Worm (Caenorhabditis elegans): ENCODE measurements around the gene pan-1.

Gene pan-1

ce11 chrIII:4548739-4549138 lies 13.8 kb upstream of the pan-1 start, which contains the start of gene M88.4:
M88.4 (plus strand) TSS chrIII:4549039.
- TF ChIP-seq lsy-2 (tag; optimal IDR thresholded peaks at IDR 0.05) = no peak
- TF ChIP-seq nhr-77 (tag; optimal IDR thresholded peaks at IDR 0.05) = no peak
- TF ChIP-seq sptf-1 (tag; optimal IDR thresholded peaks at IDR 0.05) = no peak
- no peak for TF ChIP-seq mep-1 (tag; optimal IDR thresholded peaks at IDR 0.05)
- TF ChIP-seq egl-27 (tag; optimal IDR thresholded peaks at IDR 0.05) = no peak

ce11 chrIII:4551963-4552362 lies 10.6 kb upstream of the pan-1 start:
- TF ChIP-seq efl-3 (GFP tag; optimal IDR thresholded peaks at IDR 0.05) = no peak
- peak; percentile 60 for TF ChIP-seq tbx-2 (tag; optimal IDR thresholded peaks at IDR 0.05)
- no peak for TF ChIP-seq sptf-1 (tag; optimal IDR thresholded peaks at IDR 0.05)
- TF ChIP-seq hlh-4 (tag; optimal IDR thresholded peaks at IDR 0.05) = no peak
- TF ChIP-seq unc-130 (tag; optimal IDR thresholded peaks at IDR 0.05) = peak; percentile 0
- peak in 1 of 6 experiments; percentile 39 for TF ChIP-seq elt-3 (tag; optimal IDR thresholded peaks at IDR 0.05)
- peak in 2 of 3 experiments; percentile 31 to 81 for TF ChIP-seq ceh-82 (tag; optimal IDR thresholded peaks at IDR 0.05)
- TF ChIP-seq ceh-63 (GFP tag; optimal IDR thresholded peaks at IDR 0.05) = no peak
- TF ChIP-seq alr-1 (tag; optimal IDR thresholded peaks at IDR 0.05; ENCODE audit: borderline replicate concordance) = no peak
- TF ChIP-seq lsy-2 (tag; optimal IDR thresholded peaks at IDR 0.05) = peak; percentile 48 to 77
- peak; percentile 67 for TF ChIP-seq skn-1 (tag; optimal IDR thresholded peaks at IDR 0.05)
- TF ChIP-seq swsn-7 (tag; optimal IDR thresholded peaks at IDR 0.05) = peak; percentile 65
- no peak for TF ChIP-seq Y116A8C.19 (tag; optimal IDR thresholded peaks at IDR 0.05; ENCODE audit: borderline replicate concordance)
- peak; percentile 69 for TF ChIP-seq fkh-8 (tag; optimal IDR thresholded peaks at IDR 0.05)
- peak; percentile 55 to 63 for TF ChIP-seq efl-1 (optimal IDR thresholded peaks at IDR 0.05)
- TF ChIP-seq efl-1 (GFP tag; optimal IDR thresholded peaks at IDR 0.05 in 1 of 2) = peak in 1 of 2 experiments; percentile 24
- peak; percentile 64 for TF ChIP-seq nhr-19 (GFP tag; conservative IDR thresholded peaks at IDR 0.05)
- peak in 1 of 2 experiments; percentile 57 for TF ChIP-seq mdl-1 (tag; optimal IDR thresholded peaks at IDR 0.05)
- TF ChIP-seq nhr-11 (tag; optimal IDR thresholded peaks at IDR 0.05) = no peak
- peak; percentile 21 to 47 (median 43) for TF ChIP-seq dpl-1 (GFP tag; optimal IDR thresholded peaks at IDR 0.05)
- no peak for TF ChIP-seq nhr-12 (tag; optimal IDR thresholded peaks at IDR 0.05)
- TF ChIP-seq ztf-11 (tag; optimal IDR thresholded peaks at IDR 0.05) = no peak
- TF ChIP-seq elt-2 (tag; optimal IDR thresholded peaks at IDR 0.05) = no peak
- TF ChIP-seq jun-1 (tag; optimal IDR thresholded peaks at IDR 0.05) = peak; percentile 57
- no peak for TF ChIP-seq nhr-28 (tag; optimal IDR thresholded peaks at IDR 0.05)
- no peak for TF ChIP-seq ama-1 (optimal IDR thresholded peaks at IDR 0.05)
- TF ChIP-seq tlp-1 (tag; optimal IDR thresholded peaks at IDR 0.05) = no peak
- peak; percentile 97 for TF ChIP-seq lin-14 (GFP tag; optimal IDR thresholded peaks at IDR 0.05)
- peak; percentile 24 for TF ChIP-seq nhr-90 (tag; optimal IDR thresholded peaks at IDR 0.05; ENCODE audit: poor library complexity)
- no peak for TF ChIP-seq pqm-1 (tag; optimal IDR thresholded peaks at IDR 0.05)
- TF ChIP-seq zag-1 (tag; optimal IDR thresholded peaks at IDR 0.05) = no peak
- TF ChIP-seq snpc-4 (tag; optimal IDR thresholded peaks at IDR 0.05) = peak; percentile 23
- no peak for TF ChIP-seq ceh-90 (tag; optimal IDR thresholded peaks at IDR 0.05)
- TF ChIP-seq lir-3 (tag; optimal IDR thresholded peaks at IDR 0.05; ENCODE audit: poor library complexity) = no peak
- peak; percentile 81 for TF ChIP-seq nhr-85 (tag)
- no peak for TF ChIP-seq aha-1 (tag; optimal IDR thresholded peaks at IDR 0.05)
- TF ChIP-seq aly-2 (tag; optimal IDR thresholded peaks at IDR 0.05) = no peak
- TF ChIP-seq sox-4 (tag; optimal IDR thresholded peaks at IDR 0.05) = no peak
- TF ChIP-seq ztf-4 (tag; optimal IDR thresholded peaks at IDR 0.05) = peak; percentile 20
- TF ChIP-seq nhr-76 (tag; optimal IDR thresholded peaks at IDR 0.05) = no peak
- peak; percentile 23 for TF ChIP-seq dsc-1 (tag; optimal IDR thresholded peaks at IDR 0.05)
- no peak for TF ChIP-seq F16B12.6 (tag; optimal IDR thresholded peaks at IDR 0.05)
- peak; percentile 7 for TF ChIP-seq egl-13 (tag; optimal IDR thresholded peaks at IDR 0.05)
- peak; percentile 61 for TF ChIP-seq mep-1 (tag; optimal IDR thresholded peaks at IDR 0.05)
- no peak for TF ChIP-seq ces-1 (GFP tag; optimal IDR thresholded peaks at IDR 0.05)
- TF ChIP-seq C16A3.4 (tag; optimal IDR thresholded peaks at IDR 0.05) = peak; percentile 48
- TF ChIP-seq ets-5 (GFP tag; IDR thresholded peaks at IDR 0.05) = no peak
- TF ChIP-seq rnt-1 (tag; optimal IDR thresholded peaks at IDR 0.05) = peak; percentile 57
- peak; percentile 15 for TF ChIP-seq xbp-1 (tag; optimal IDR thresholded peaks at IDR 0.05)
- TF ChIP-seq ceh-88 (GFP tag; IDR thresholded peaks at IDR 0.05) = no peak

Data from whole organism, L1 larva.